Worm (Caenorhabditis elegans) whole organism, late embryonic: ENCODE measurements around the gene R04B5.6.

ENCODE experiments used
- K02D7.2 ChIP-seq: sonication (generic microtip); optimal IDR thresholded peaks from 2 replicates; lab custom pipeline; 2017; ENCODE audit warnings: mild to moderate bottlenecking, missing genetic modification characterization, missing compliant biosample characterization
- K09A11.1 ChIP-seq: sonication (generic microtip); optimal IDR thresholded peaks from 2 replicates; lab custom pipeline; 2017; ENCODE audit warnings: antibody characterized with exemption, mild to moderate bottlenecking, missing genetic modification characterization, missing compliant biosample characterization; ENCODE audit not compliant: insufficient read depth
- ama-1 ChIP-seq: fragments of 150-350 bp; optimal IDR thresholded peaks from 2 replicates; lab custom pipeline; 2014
- ceh-14 ChIP-seq: sonication (generic microtip); optimal IDR thresholded peaks from 2 replicates; lab custom pipeline; 2016; ENCODE audit warnings: missing genotype, missing genetic modification characterization, missing compliant biosample characterization
- ceh-18 ChIP-seq: sonication (generic microtip); optimal IDR thresholded peaks from 2 replicates; lab custom pipeline; 2016; ENCODE audit warnings: missing genetic modification characterization, missing compliant biosample characterization
- ceh-19 ChIP-seq: fragments of 200-800 bp; sonication (Bioruptor generic); optimal IDR thresholded peaks from 2 replicates; lab custom pipeline; 2018; ENCODE audit warnings: mild to moderate bottlenecking, missing genetic modification characterization, missing compliant biosample characterization
- ceh-22 ChIP-seq: sonication (generic microtip); optimal IDR thresholded peaks from 2 replicates; lab custom pipeline; 2017; ENCODE audit warnings: missing biosample characterization, missing genetic modification characterization
- ceh-24 ChIP-seq: sonication (generic microtip); optimal IDR thresholded peaks from 2 replicates; lab custom pipeline; 2016; ENCODE audit warnings: mild to moderate bottlenecking, missing genetic modification characterization, missing compliant biosample characterization
- ceh-30 ChIP-seq: fragments of 150-350 bp; optimal IDR thresholded peaks from 2 replicates; lab custom pipeline; 2014; ENCODE audit warnings: missing biosample characterization, missing genetic modification characterization
- ceh-45 ChIP-seq: fragments of 200-800 bp; sonication (Bioruptor generic); IDR thresholded peaks from 2 replicates; pipeline ENCODE4 v1.3.6; 2022; ENCODE audit warnings: missing genetic modification reagents, missing genetic modification characterization, missing compliant biosample characterization
- ceh-48 ChIP-seq: sonication (generic microtip); optimal IDR thresholded peaks from 2 replicates; lab custom pipeline; 2016; ENCODE audit warnings: missing genetic modification characterization, inconsistent platforms, missing compliant biosample characterization
- che-1 ChIP-seq: sonication (generic microtip); optimal IDR thresholded peaks from 2 replicates; lab custom pipeline; 2016; ENCODE audit warnings: mild to moderate bottlenecking, missing genetic modification characterization, missing compliant biosample characterization
- elt-2 ChIP-seq: sonication (generic microtip); optimal IDR thresholded peaks from 2 replicates; lab custom pipeline; 2016; ENCODE audit warnings: missing genetic modification reagents, missing genetic modification characterization, missing compliant biosample characterization
- elt-4 ChIP-seq: sonication (generic microtip); optimal IDR thresholded peaks from 2 replicates; lab custom pipeline; 2016; ENCODE audit warnings: missing genetic modification characterization, missing compliant biosample characterization
- fax-1 ChIP-seq: sonication (generic microtip); optimal IDR thresholded peaks from 2 replicates; lab custom pipeline; 2016; ENCODE audit warnings: missing genotype, missing genetic modification characterization, missing compliant biosample characterization
- fkh-10 ChIP-seq: fragments of 150-350 bp; optimal IDR thresholded peaks from 2 replicates; lab custom pipeline; 2014; ENCODE audit warnings: missing biosample characterization, missing genetic modification reagents, missing genetic modification characterization
- gmeb-2 ChIP-seq: sonication (generic microtip); optimal IDR thresholded peaks from 2 replicates; lab custom pipeline; 2016; ENCODE audit warnings: missing genetic modification characterization, inconsistent platforms, missing compliant biosample characterization
- hlh-13 ChIP-seq: fragments of 200-800 bp; sonication (Bioruptor generic); optimal IDR thresholded peaks from 2 replicates; lab custom pipeline; 2018; ENCODE audit warnings: mild to moderate bottlenecking, missing genetic modification characterization, missing compliant biosample characterization
- hlh-6 ChIP-seq: sonication (generic microtip); optimal IDR thresholded peaks from 2 replicates; lab custom pipeline; 2016; ENCODE audit warnings: missing genotype, missing genetic modification characterization, missing compliant biosample characterization
- lim-6 ChIP-seq: sonication (generic microtip); optimal IDR thresholded peaks from 2 replicates; lab custom pipeline; 2016; ENCODE audit warnings: missing genetic modification characterization, missing compliant biosample characterization
- lin-11 ChIP-seq: fragments of 200-800 bp; sonication (Bioruptor generic); optimal IDR thresholded peaks from 2 replicates; lab custom pipeline; 2018; ENCODE audit warnings: mild to moderate bottlenecking, missing genetic modification characterization, missing compliant biosample characterization
- madf-2 ChIP-seq: sonication (generic microtip); optimal IDR thresholded peaks from 2 replicates; lab custom pipeline; 2017; ENCODE audit warnings: missing genetic modification characterization, missing compliant biosample characterization
- nfya-1 ChIP-seq: sonication (generic microtip); optimal IDR thresholded peaks from 2 replicates; lab custom pipeline; 2017; ENCODE audit warnings: missing genetic modification characterization, mild to moderate bottlenecking, missing compliant biosample characterization, antibody characterized with exemption, moderate library complexity
- nhr-11 ChIP-seq: fragments of 150-350 bp; optimal IDR thresholded peaks from 2 replicates; lab custom pipeline; 2014; ENCODE audit warnings: missing biosample characterization, missing genetic modification characterization
- npax-4 ChIP-seq: sonication (generic microtip); optimal IDR thresholded peaks from 2 replicates; lab custom pipeline; 2016; ENCODE audit warnings: missing genetic modification characterization, missing compliant biosample characterization
- pag-3 ChIP-seq: sonication (generic microtip); optimal IDR thresholded peaks from 2 replicates; lab custom pipeline; 2016; ENCODE audit warnings: missing compliant biosample characterization, missing genetic modification characterization, borderline replicate concordance
- pat-9 ChIP-seq: fragments of 200-800 bp; sonication (Bioruptor generic); optimal IDR thresholded peaks from 2 replicates; lab custom pipeline; 2018; ENCODE audit warnings: mild to moderate bottlenecking, missing genetic modification characterization, moderate library complexity, missing compliant biosample characterization
- pax-1 ChIP-seq: fragments of 150-350 bp; optimal IDR thresholded peaks from 2 replicates; lab custom pipeline; 2014; ENCODE audit warnings: missing biosample characterization, missing genetic modification characterization
- pha-2 ChIP-seq: sonication (generic microtip); optimal IDR thresholded peaks from 2 replicates; lab custom pipeline; 2017; ENCODE audit warnings: mild to moderate bottlenecking, missing genetic modification characterization, missing compliant biosample characterization
- pha-4 ChIP-seq: fragments of 150-350 bp; optimal IDR thresholded peaks from 2 replicates; lab custom pipeline; 2018; ENCODE audit warnings: missing biosample characterization, missing genetic modification reagents, missing genetic modification characterization
- pros-1 ChIP-seq: fragments of 150-350 bp; optimal IDR thresholded peaks from 2 replicates; lab custom pipeline; 2014; ENCODE audit warnings: missing biosample characterization, missing genetic modification reagents, missing genetic modification characterization
- ref-2 ChIP-seq: sonication (generic microtip); optimal IDR thresholded peaks from 2 replicates; lab custom pipeline; 2016; ENCODE audit warnings: missing genetic modification characterization, missing compliant biosample characterization
- sdc-2 ChIP-seq: sonication (generic microtip); optimal IDR thresholded peaks from 2 replicates; lab custom pipeline; 2016; ENCODE audit warnings: missing genotype, missing genetic modification characterization, missing compliant biosample characterization
- sox-2 ChIP-seq: fragments of 200-800 bp; sonication (Bioruptor generic); IDR thresholded peaks from 2 replicates; pipeline ENCODE4 v1.3.6; 2022; ENCODE audit warnings: missing genetic modification reagents, missing genetic modification characterization, missing compliant biosample characterization
- sox-4 ChIP-seq: sonication (generic microtip); optimal IDR thresholded peaks from 2 replicates; lab custom pipeline; 2017; ENCODE audit warnings: mild to moderate bottlenecking, missing genetic modification characterization, inconsistent platforms, missing compliant biosample characterization
- tbx-7 ChIP-seq: sonication (generic microtip); optimal IDR thresholded peaks from 2 replicates; lab custom pipeline; 2016; ENCODE audit warnings: missing genotype, missing genetic modification characterization, missing compliant biosample characterization
- ttx-3 ChIP-seq: sonication (generic microtip); optimal IDR thresholded peaks from 2 replicates; lab custom pipeline; 2016; ENCODE audit warnings: missing genetic modification reagents, missing genetic modification characterization, missing compliant biosample characterization
- unc-3 ChIP-seq, 2 experiments: fragments of 200-800 bp in 1 of 2; sonication (Bioruptor generic) in 1 of 2; sonication (generic microtip) in 1 of 2; conservative IDR thresholded peaks in 1 of 2; optimal IDR thresholded peaks in 1 of 2; 2 replicates each; pipeline versions ENCODE4 v1.3.6 to Lab custom; 2016 to 2022; ENCODE audit warnings: missing compliant biosample characterization in 2 of 2, missing genetic modification characterization in 2 of 2, missing genetic modification reagents in 1 of 2
- unc-55 ChIP-seq: sonication (generic microtip); optimal IDR thresholded peaks from 2 replicates; lab custom pipeline; 2017; ENCODE audit warnings: missing biosample characterization, missing genetic modification reagents, missing genetic modification characterization
- unc-86 ChIP-seq: sonication (generic microtip); optimal IDR thresholded peaks from 2 replicates; lab custom pipeline; 2016; ENCODE audit warnings: missing genetic modification characterization, missing compliant biosample characterization
- ztf-16 ChIP-seq: sonication (generic microtip); optimal IDR thresholded peaks from 2 replicates; lab custom pipeline; 2017; ENCODE audit warnings: missing genetic modification characterization, missing compliant biosample characterization

The R04B5.6 gene

DNA sequence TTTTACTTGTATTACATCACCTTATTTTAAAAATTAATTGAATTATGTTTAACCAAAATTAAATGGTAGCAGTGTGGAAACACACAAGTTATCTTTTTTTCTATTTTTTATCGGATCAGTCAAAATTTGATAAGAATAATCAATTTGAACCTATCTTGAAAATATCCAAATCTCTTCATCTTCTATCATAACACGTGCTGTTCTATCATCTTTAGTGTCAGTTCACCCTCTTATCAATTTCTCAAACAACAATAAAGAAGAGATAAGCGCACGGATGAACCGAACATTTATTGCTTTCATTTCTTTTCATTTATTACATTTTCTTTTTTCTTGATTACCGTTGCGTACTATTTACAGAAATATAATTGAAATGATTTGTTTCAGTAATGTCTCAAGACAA is 2.1 kb downstream of the R04B5.6 start, which contains the start of gene R04B5.5:
R04B5.5 (plus strand) TSS at position 378 of the 400 bp plus-strand sequence.
- TF ChIP-seq elt-2 (tag; lab: Kevin White, UChicago) (peak; percentile 95), elt-4 (tag; lab: Kevin White, UChicago) (no peak), unc-55 (GFP tag; lab: Kevin White, UChicago) (peak; percentile 1), ceh-30 (tag; lab: Kevin White, UChicago) (peak; percentile 59)

DNA sequence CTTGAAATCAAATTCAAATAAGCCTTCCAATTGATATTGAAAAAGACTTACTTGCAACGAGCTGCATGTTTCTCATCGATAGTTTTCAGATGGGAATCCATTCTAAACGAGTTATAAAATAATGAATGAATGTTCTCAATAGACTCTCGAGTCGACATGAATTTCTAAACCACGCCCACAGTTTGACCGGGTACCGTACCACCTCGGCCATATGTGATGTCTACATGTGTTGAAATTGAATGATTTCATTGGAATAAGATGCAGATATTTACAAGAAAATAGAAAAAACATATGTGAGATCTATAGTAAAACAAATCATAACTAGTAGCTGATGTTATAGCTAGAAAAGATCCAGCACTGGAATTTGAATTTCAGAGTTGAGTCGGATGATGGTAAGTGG is 5.5 kb downstream of the R04B5.6 start, which contains the start of gene R04B5.7:
R04B5.7 (minus strand) TSS at position 101 of the 400 bp plus-strand sequence.
- no peak for TF ChIP-seq pros-1 (tag; lab: Kevin White, UChicago)
- no peak for TF ChIP-seq ceh-24 (tag; lab: Kevin White, UChicago)

DNA sequence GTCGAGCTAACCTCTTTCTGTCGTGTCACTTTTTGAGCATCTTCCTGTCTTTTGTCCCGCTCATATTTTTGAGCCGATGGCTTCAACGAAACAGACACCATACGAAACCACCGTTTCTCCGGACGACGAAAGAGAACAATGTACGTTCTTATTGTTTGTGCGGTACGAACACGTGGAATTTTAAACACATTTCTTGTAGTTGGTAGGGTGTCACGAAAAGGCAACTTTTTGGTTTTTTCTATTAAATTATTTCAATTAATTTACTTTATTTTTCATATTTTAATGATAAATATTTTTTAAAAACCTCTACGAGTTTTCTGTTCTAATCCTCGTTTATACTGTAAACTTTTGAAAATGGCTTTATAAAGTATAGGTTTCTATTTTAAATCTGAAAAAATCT is 6.2 kb downstream of the R04B5.6 start, which contains the start of gene R04B5.11:
R04B5.11 (minus strand) TSS at position 101 of the 400 bp plus-strand sequence.
- TF ChIP-seq tbx-7 (tag; lab: Kevin White, UChicago) = no peak
- TF ChIP-seq ceh-19 (GFP tag; lab: Kevin White, UChicago) = no peak
- no peak for TF ChIP-seq sox-4 (tag; lab: Kevin White, UChicago)
- no peak for TF ChIP-seq fax-1
- TF ChIP-seq ref-2 (tag; lab: Kevin White, UChicago) = no peak
- no peak for TF ChIP-seq pax-1 (tag; lab: Kevin White, UChicago)
- no peak for TF ChIP-seq unc-86 (tag; lab: Kevin White, UChicago)
- no peak for TF ChIP-seq lim-6
- no peak for TF ChIP-seq ceh-48 (tag; lab: Kevin White, UChicago)
- TF ChIP-seq, all 69 proteins: peak for 0

DNA sequence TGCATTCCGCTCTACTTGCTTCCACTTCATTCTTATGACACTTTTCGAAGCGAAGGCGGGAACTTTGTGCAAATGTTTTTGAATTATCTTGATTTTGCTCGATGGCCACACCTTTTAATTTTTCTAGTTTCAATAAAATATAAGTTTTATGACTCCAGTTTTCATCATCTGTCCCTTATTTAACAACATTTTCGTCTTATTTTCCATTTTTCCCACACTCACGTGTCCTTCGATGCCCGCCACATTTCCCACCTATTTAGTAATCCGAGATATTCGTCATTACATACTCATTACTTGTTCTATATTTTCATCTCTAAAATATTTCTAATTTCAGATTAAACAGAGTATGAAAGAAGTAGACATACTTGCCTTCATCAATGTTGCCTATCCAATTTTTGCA is 9.4 kb downstream of the R04B5.6 start, which contains the start of gene srd-49:
srd-49 (plus strand) TSS at position 301 of the 400 bp plus-strand sequence.
- TF ChIP-seq nhr-11 (tag; lab: Kevin White, UChicago) = no peak
- TF ChIP-seq gmeb-2 (tag; lab: Kevin White, UChicago) = no peak
- TF ChIP-seq pax-1 (tag; lab: Kevin White, UChicago) = no peak
- no peak for TF ChIP-seq ceh-22 (tag; lab: Kevin White, UChicago)
- no peak for TF ChIP-seq unc-55 (GFP tag; lab: Kevin White, UChicago)
- no peak for TF ChIP-seq ama-1 (lab: Kevin White, UChicago)
- no peak for TF ChIP-seq pha-2 (tag; lab: Kevin White, UChicago)
- no peak for TF ChIP-seq hlh-13 (GFP tag; lab: Kevin White, UChicago)
- no peak for TF ChIP-seq pag-3 (tag; lab: Kevin White, UChicago)
- TF ChIP-seq pros-1 (tag; lab: Kevin White, UChicago) = no peak
- no peak for TF ChIP-seq npax-4
- no peak for TF ChIP-seq hlh-6 (tag; lab: Kevin White, UChicago)
- TF ChIP-seq ceh-45 (GFP tag; lab: Robert Waterston, UW) = no peak
- no peak for TF ChIP-seq lin-11

DNA sequence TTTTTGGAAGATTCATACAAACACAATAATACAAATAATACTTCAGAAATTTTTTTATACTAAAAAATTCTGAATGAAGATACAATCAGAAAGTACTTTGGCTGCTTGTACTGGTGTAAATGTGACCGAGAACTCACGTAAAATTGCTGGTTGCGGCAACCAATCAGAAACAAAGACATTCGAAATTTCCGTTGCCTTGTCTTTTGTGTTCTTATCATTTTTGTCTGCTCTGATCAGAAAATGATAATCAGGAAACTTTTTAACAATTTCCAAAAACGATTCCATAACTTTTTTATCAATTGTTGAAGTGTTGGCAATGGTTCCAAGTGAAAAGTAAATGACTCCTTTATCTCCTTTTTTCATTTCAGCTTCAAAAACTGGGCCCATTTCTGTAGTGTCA is 12.0 kb downstream of the R04B5.6 start:
- no peak for TF ChIP-seq ztf-16 (tag; lab: Kevin White, UChicago)
- peak; percentile 17 for TF ChIP-seq elt-2 (tag; lab: Kevin White, UChicago)

DNA sequence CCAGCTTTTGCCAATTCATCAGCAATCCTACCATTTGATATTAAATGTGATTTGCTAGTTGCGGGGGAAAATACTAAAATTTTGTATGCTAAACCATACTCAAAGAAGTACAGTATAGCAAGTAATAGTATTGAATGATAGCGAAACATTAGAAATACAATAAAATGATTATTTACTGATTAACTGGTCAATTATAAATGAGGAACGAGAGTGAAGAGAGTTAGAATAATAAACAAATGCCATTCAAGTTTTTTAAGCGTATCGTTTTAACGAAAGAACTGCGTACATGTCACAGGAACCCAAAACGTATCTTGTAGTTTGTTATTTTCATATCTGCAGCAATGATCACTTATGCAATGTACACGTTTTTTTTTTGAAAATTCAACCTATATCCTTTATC is 13.5 kb downstream of the R04B5.6 start, which contains the start of gene ugt-47:
ugt-47 (minus strand) TSS at position 169 of the 400 bp plus-strand sequence.
- TF ChIP-seq fkh-10 (GFP tag; lab: Kevin White, UChicago) = no peak
- no peak for TF ChIP-seq npax-4

DNA sequence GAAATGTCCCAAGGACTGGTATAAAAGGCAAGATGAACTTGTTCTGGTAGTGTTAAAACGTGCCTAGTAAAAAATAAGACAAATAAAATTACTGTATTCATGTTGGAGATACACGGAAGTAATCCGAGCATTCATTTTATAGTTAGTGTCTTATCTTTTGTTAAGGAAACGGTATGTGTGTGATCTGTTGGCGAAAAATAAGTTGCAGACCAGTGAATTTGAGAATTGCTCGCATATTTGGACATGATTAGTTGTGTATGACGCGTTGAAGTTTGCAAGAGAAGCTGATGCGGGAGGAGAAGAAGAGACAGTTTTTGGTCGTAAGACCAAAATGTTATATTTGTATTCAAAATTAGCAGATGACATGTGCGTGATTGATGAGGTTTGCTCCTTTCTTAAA is 17.0 kb downstream of the R04B5.6 start, which contains the start of gene C08B6.14:
C08B6.14 (minus strand) TSS at position 101 of the 400 bp plus-strand sequence.
- TF ChIP-seq sox-2 (GFP tag; lab: Robert Waterston, UW) (no peak), sdc-2 (tag; lab: Kevin White, UChicago) (no peak), ceh-14 (tag; lab: Kevin White, UChicago) (no peak), K02D7.2 (tag; lab: Kevin White, UChicago) (no peak), ttx-3 (tag; lab: Kevin White, UChicago) (no peak), madf-2 (no peak), pha-4 (tag; lab: Kevin White, UChicago) (no peak), sox-4 (tag; lab: Kevin White, UChicago) (no peak), fkh-10 (GFP tag; lab: Kevin White, UChicago) (no peak), che-1 (tag; lab: Kevin White, UChicago) (no peak), nfya-1 (no peak), pat-9 (tag; lab: Kevin White, UChicago) (no peak), unc-3 (GFP tag; conservative IDR thresholded peaks at IDR 0.05; lab: Robert Waterston, UW) (no peak), unc-3 (tag; optimal IDR thresholded peaks at IDR 0.05; lab: Kevin White, UChicago) (no peak), K09A11.1 (tag; lab: Kevin White, UChicago) (no peak), ceh-18 (no peak)
